Worm (Caenorhabditis elegans) whole organism, L2 larva: ENCODE data around the gene F39F10.3.

Source experiments
- ama-1 ChIP-seq: fragments of 150-350 bp; optimal IDR thresholded peaks from 2 replicates; lab custom pipeline; 2018; ENCODE audit warnings: inconsistent platforms
- ceh-16 ChIP-seq: fragments of 150-350 bp; optimal IDR thresholded peaks from 2 replicates; lab custom pipeline; 2014; ENCODE audit warnings: missing biosample characterization, missing genetic modification characterization
- dmd-4 ChIP-seq: sonication (generic microtip); optimal IDR thresholded peaks from 2 replicates; lab custom pipeline; 2017; ENCODE audit warnings: missing biosample characterization, missing genetic modification characterization
- elt-1 ChIP-seq: fragments of 150-350 bp; optimal IDR thresholded peaks from 2 replicates; lab custom pipeline; 2014; ENCODE audit warnings: missing biosample characterization, missing genetic modification characterization
- nhr-25 ChIP-seq: fragments of 150-350 bp; sonication (generic microtip); optimal IDR thresholded peaks from 3 replicates; lab custom pipeline; 2014; ENCODE audit warnings: missing biosample characterization, missing genetic modification characterization
- skn-1 ChIP-seq: sonication (generic microtip); optimal IDR thresholded peaks from 2 replicates; lab custom pipeline; 2017; ENCODE audit warnings: missing biosample characterization, missing genetic modification characterization
- unc-62 ChIP-seq: fragments of 150-350 bp; optimal IDR thresholded peaks from 2 replicates; lab custom pipeline; 2014; ENCODE audit warnings: missing biosample characterization, missing genetic modification reagents, missing genetic modification characterization

DNA sequence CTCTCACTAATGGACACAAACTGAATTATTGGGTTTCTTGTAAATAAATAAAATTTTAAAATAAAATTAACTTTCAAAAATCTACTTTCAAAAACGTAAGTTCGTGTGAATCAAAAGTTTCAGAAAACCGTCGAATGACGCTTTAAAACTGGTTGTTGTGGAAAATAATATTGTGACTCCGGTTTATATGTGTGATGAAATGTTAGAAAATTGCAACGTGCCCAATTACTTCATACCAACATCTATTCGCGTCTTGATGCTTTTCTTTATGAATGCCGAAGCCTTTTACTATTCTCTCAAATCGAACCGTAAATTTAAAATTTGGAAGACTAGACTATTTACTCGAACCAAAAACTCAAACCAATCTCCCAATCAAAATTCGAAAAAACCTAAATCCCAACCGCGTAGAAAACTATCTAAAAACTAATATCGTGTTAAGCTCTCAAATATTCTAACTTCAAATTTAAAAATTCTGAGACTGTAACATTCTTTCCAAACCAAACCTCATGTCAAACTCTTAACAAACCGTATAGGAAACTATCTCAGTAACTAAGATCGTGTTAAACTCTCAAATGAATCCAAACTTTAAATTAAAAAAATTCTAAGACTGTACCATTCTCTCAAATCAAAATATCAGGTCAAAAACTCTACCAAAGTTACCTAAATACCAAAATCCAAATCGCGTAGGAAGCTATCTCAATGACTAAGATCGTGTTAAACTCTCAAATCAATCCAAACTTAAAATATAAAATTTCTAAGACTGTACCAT, 39.7 kb downstream of the F39F10.3 start:
- no peak for TF ChIP-seq dmd-4
- TF ChIP-seq elt-1 (tag; lab: Kevin White, UChicago), result no peak
- TF ChIP-seq unc-62 (GFP tag; lab: Kevin White, UChicago), result no peak
- peak; percentile 99 for TF ChIP-seq ama-1 (lab: Kevin White, UChicago)
- TF ChIP-seq skn-1 (tag; lab: Kevin White, UChicago), result peak; percentile 44
- peak; percentile 67 for TF ChIP-seq nhr-25
- no peak for TF ChIP-seq ceh-16 (tag; lab: Kevin White, UChicago)
